Worm (Caenorhabditis elegans) whole organism, late embryonic: ENCODE measurements around the gene fem-1.

ENCODE experiments used
- ceh-9 ChIP-seq: sonication (generic microtip); optimal IDR thresholded peaks from 2 replicates; lab custom pipeline; 2016; ENCODE audit warnings: mild to moderate bottlenecking, missing genetic modification characterization, inconsistent platforms, missing compliant biosample characterization
- nhr-11 ChIP-seq: fragments of 150-350 bp; optimal IDR thresholded peaks from 2 replicates; lab custom pipeline; 2014; ENCODE audit warnings: missing biosample characterization, missing genetic modification characterization
- pha-4 ChIP-seq: fragments of 150-350 bp; optimal IDR thresholded peaks from 2 replicates; lab custom pipeline; 2018; ENCODE audit warnings: missing biosample characterization, missing genetic modification reagents, missing genetic modification characterization
- pqm-1 ChIP-seq: sonication (generic microtip); optimal IDR thresholded peaks from 2 replicates; lab custom pipeline; 2016; ENCODE audit warnings: missing genetic modification characterization, missing compliant biosample characterization

DNA sequence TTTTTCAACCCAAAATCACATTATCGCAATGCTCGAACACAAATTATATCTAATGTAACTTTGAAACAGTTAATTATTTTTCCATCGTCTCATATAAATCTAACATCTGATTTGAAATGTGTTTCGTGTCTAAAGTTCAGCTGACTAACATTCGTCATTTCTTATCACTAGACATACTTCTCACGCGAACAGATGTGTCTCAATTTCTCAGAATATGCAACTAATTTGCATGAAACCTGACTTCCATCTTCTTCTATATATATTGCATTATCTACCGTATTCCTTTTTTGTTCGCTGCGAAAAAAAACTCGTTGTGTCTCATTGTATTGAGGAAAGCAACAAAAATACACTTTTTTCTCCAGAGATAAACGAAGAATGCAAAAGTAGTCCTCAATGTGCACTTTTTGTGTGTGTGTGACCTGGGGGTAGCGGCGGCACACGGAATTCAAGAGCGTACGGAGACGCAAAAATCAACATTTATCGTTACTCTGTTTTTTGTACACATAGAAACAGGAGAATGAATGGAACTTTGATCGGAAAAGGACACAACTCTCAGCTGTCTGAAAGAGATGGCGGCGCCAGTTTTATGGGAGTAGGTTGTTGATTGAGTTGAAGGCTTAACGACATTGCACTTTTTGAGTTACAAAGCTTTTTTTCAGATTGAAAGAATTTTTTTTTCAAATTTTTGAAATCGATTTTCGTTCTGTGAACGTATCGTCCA lies 43.0 kb upstream of the fem-1 start:
- no peak for TF ChIP-seq ceh-9 (tag; lab: Kevin White, UChicago)
- TF ChIP-seq nhr-11 (tag; lab: Kevin White, UChicago): no peak
- TF ChIP-seq pqm-1 (tag; lab: Kevin White, UChicago): no peak
- no peak for TF ChIP-seq pha-4 (tag; lab: Kevin White, UChicago)
